Worm (Caenorhabditis elegans) whole organism, L1 larva: ENCODE results near the gene mes-6.
A peak's percentile ranks its signal among the peaks of the same experiment; 100 is the strongest.

ENCODE experiments used
- C04F5.9 ChIP-seq: sonication (generic microtip); optimal IDR thresholded peaks from 2 replicates; lab custom pipeline; 2016; ENCODE audit warnings: missing genetic modification characterization, missing compliant biosample characterization
- F16B12.6 ChIP-seq: fragments of 150-350 bp; optimal IDR thresholded peaks from 2 replicates; lab custom pipeline; 2014; ENCODE audit warnings: missing biosample characterization, missing genetic modification characterization
- aha-1 ChIP-seq: fragments of 150-350 bp; optimal IDR thresholded peaks from 2 replicates; lab custom pipeline; 2014; ENCODE audit warnings: missing biosample characterization, missing genetic modification characterization
- alr-1 ChIP-seq: fragments of 200-800 bp; sonication (Bioruptor generic); optimal IDR thresholded peaks from 2 replicates; lab custom pipeline; 2018; ENCODE audit warnings: borderline replicate concordance, mild to moderate bottlenecking, missing genetic modification characterization, missing compliant biosample characterization
- blmp-1 ChIP-seq: fragments of 150-350 bp; optimal IDR thresholded peaks from 2 replicates; lab custom pipeline; 2014; ENCODE audit warnings: missing biosample characterization, missing genetic modification characterization
- ceh-88 ChIP-seq: fragments of 200-800 bp; sonication (Bioruptor generic); IDR thresholded peaks from 2 replicates; pipeline ENCODE4 v1.3.6; 2022; ENCODE audit warnings: missing genetic modification characterization, missing compliant biosample characterization
- dsc-1 ChIP-seq: sonication (generic microtip); optimal IDR thresholded peaks from 2 replicates; lab custom pipeline; 2016; ENCODE audit warnings: mild to moderate bottlenecking, missing genetic modification characterization, missing compliant biosample characterization
- efl-1 ChIP-seq, 4 experiments: fragments of 150-350 bp; optimal IDR thresholded peaks in 3 of 4; peaks in 1 of 4; 1 replicate in 1 of 4; 2 replicates in 3 of 4; lab custom pipeline; 2014; ENCODE audit warnings: missing biosample characterization in 2 of 4, missing genetic modification characterization in 2 of 4, missing genetic modification reagents in 2 of 4
- efl-3 ChIP-seq: fragments of 200-800 bp; sonication (Bioruptor generic); optimal IDR thresholded peaks from 2 replicates; lab custom pipeline; 2018; ENCODE audit warnings: mild to moderate bottlenecking, missing genetic modification characterization, missing compliant biosample characterization
- elt-2 ChIP-seq: sonication (generic microtip); optimal IDR thresholded peaks from 2 replicates; lab custom pipeline; 2016; ENCODE audit warnings: missing genetic modification characterization, mild to moderate bottlenecking, inconsistent platforms, missing compliant biosample characterization, missing genetic modification reagents
- elt-3 ChIP-seq, 6 experiments: fragments of 150-350 bp in 1 of 6; sonication (generic microtip); optimal IDR thresholded peaks; 2 replicates each; lab custom pipeline; 2017 to 2018; ENCODE audit warnings: missing biosample characterization in 6 of 6, missing genetic modification characterization in 6 of 6, inconsistent platforms in 1 of 6
- ets-5 ChIP-seq: fragments of 200-800 bp; sonication (Bioruptor generic); IDR thresholded peaks from 2 replicates; pipeline ENCODE4 v1.3.6; 2022; ENCODE audit warnings: missing genetic modification characterization, missing compliant biosample characterization
- fkh-10 ChIP-seq: sonication (generic microtip); optimal IDR thresholded peaks from 2 replicates; lab custom pipeline; 2017; ENCODE audit warnings: missing biosample characterization, missing genetic modification reagents, missing genetic modification characterization
- fkh-8 ChIP-seq: sonication (generic microtip); optimal IDR thresholded peaks from 2 replicates; lab custom pipeline; 2016; ENCODE audit warnings: mild to moderate bottlenecking, missing genetic modification characterization, missing compliant biosample characterization
- grh-1 ChIP-seq: fragments of 200-800 bp; sonication (Bioruptor generic); IDR thresholded peaks from 2 replicates; pipeline ENCODE4 v1.3.6; 2022; ENCODE audit warnings: missing genetic modification reagents, missing genetic modification characterization, missing compliant biosample characterization
- hlh-17 ChIP-seq: fragments of 200-800 bp; sonication (Bioruptor generic); optimal IDR thresholded peaks from 2 replicates; lab custom pipeline; 2018; ENCODE audit warnings: missing genetic modification characterization, mild to moderate bottlenecking, missing compliant biosample characterization, moderate library complexity, borderline replicate concordance
- irx-1 ChIP-seq: sonication (generic microtip); optimal IDR thresholded peaks from 2 replicates; lab custom pipeline; 2016; ENCODE audit warnings: missing genetic modification characterization, missing compliant biosample characterization
- isw-1 ChIP-seq: fragments of 200-800 bp; sonication (Bioruptor generic); IDR thresholded peaks from 2 replicates; pipeline ENCODE4 v1.3.6; 2022; ENCODE audit warnings: missing genetic modification characterization, missing compliant biosample characterization
- jun-1 ChIP-seq: fragments of 150-350 bp; optimal IDR thresholded peaks from 2 replicates; lab custom pipeline; 2014; ENCODE audit warnings: missing biosample characterization, missing genetic modification reagents, missing genetic modification characterization
- lin-13 ChIP-seq: fragments of 150-350 bp; optimal IDR thresholded peaks from 2 replicates; lab custom pipeline; 2014; ENCODE audit warnings: missing biosample characterization, missing genetic modification reagents, missing genetic modification characterization
- lin-14 ChIP-seq: fragments of 200-800 bp; sonication (Bioruptor generic); optimal IDR thresholded peaks from 2 replicates; lab custom pipeline; 2018; ENCODE audit warnings: mild to moderate bottlenecking, missing genetic modification characterization, moderate library complexity, missing compliant biosample characterization
- lin-35 ChIP-seq, 2 experiments: fragments of 150-350 bp; optimal IDR thresholded peaks; 2 replicates each; lab custom pipeline; 2014; ENCODE audit warnings: missing biosample characterization in 2 of 2, missing genetic modification characterization in 2 of 2, missing genetic modification reagents in 2 of 2
- mab-9 ChIP-seq: fragments of 200-800 bp; sonication (Bioruptor generic); IDR thresholded peaks from 2 replicates; pipeline ENCODE4 v1.3.6; 2022; ENCODE audit warnings: missing genetic modification reagents, missing genetic modification characterization, missing compliant biosample characterization
- mdl-1 ChIP-seq, 2 experiments: fragments of 150-350 bp; optimal IDR thresholded peaks; 2 replicates each; lab custom pipeline; 2014 to 2017; ENCODE audit warnings: missing biosample characterization in 2 of 2, missing genetic modification characterization in 2 of 2, inconsistent platforms in 1 of 2
- mef-2 ChIP-seq: fragments of 150-350 bp; optimal IDR thresholded peaks from 2 replicates; lab custom pipeline; 2014; ENCODE audit warnings: missing biosample characterization, missing genetic modification characterization
- nhr-12 ChIP-seq: sonication (generic microtip); optimal IDR thresholded peaks from 2 replicates; lab custom pipeline; 2017; ENCODE audit warnings: missing biosample characterization, missing genetic modification characterization
- nhr-19 ChIP-seq: fragments of 200-800 bp; sonication (Bioruptor generic); conservative IDR thresholded peaks from 2 replicates; pipeline ENCODE4 v1.3.6; 2022; ENCODE audit warnings: missing genetic modification characterization, missing compliant biosample characterization
- nhr-20 ChIP-seq: sonication (generic microtip); optimal IDR thresholded peaks from 2 replicates; lab custom pipeline; 2016; ENCODE audit warnings: mild to moderate bottlenecking, missing genetic modification characterization, missing compliant biosample characterization
- nhr-47 ChIP-seq: sonication (generic microtip); optimal IDR thresholded peaks from 2 replicates; lab custom pipeline; 2016; ENCODE audit warnings: mild to moderate bottlenecking, missing genetic modification characterization, moderate library complexity, missing compliant biosample characterization
- nhr-71 ChIP-seq: sonication (generic microtip); optimal IDR thresholded peaks from 2 replicates; lab custom pipeline; 2016; ENCODE audit warnings: mild to moderate bottlenecking, missing genetic modification characterization, moderate library complexity, missing compliant biosample characterization
- nhr-76 ChIP-seq: sonication (generic microtip); optimal IDR thresholded peaks from 2 replicates; lab custom pipeline; 2017; ENCODE audit warnings: missing biosample characterization, missing genetic modification characterization
- nhr-77 ChIP-seq: fragments of 150-350 bp; optimal IDR thresholded peaks from 2 replicates; lab custom pipeline; 2014; ENCODE audit warnings: missing biosample characterization, missing genetic modification characterization
- nhr-85 ChIP-seq: sonication (generic microtip); peaks from one replicate; lab custom pipeline; 2016; ENCODE audit warnings: missing genetic modification characterization, inconsistent platforms, missing compliant biosample characterization
- nhr-90 ChIP-seq: sonication (generic microtip); optimal IDR thresholded peaks from 2 replicates; lab custom pipeline; 2016; ENCODE audit warnings: mild to moderate bottlenecking, missing genetic modification characterization, missing compliant biosample characterization; ENCODE audit not compliant: poor library complexity
- pqm-1 ChIP-seq: sonication (generic microtip); optimal IDR thresholded peaks from 3 replicates; lab custom pipeline; 2017; ENCODE audit warnings: missing biosample characterization, missing genetic modification characterization
- rnt-1 ChIP-seq: sonication (generic microtip); optimal IDR thresholded peaks from 2 replicates; lab custom pipeline; 2016; ENCODE audit warnings: mild to moderate bottlenecking, missing genetic modification characterization, moderate library complexity, missing compliant biosample characterization
- skn-1 ChIP-seq: fragments of 150-350 bp; optimal IDR thresholded peaks from 2 replicates; lab custom pipeline; 2014; ENCODE audit warnings: missing biosample characterization, missing genetic modification characterization
- snpc-4 ChIP-seq: fragments of 150-350 bp; optimal IDR thresholded peaks from 2 replicates; lab custom pipeline; 2014; ENCODE audit warnings: missing biosample characterization, missing genetic modification characterization
- snu-23 ChIP-seq: sonication (generic microtip); optimal IDR thresholded peaks from 2 replicates; lab custom pipeline; 2016; ENCODE audit warnings: missing genetic modification characterization, missing compliant biosample characterization
- sup-37 ChIP-seq: fragments of 200-800 bp; sonication (Bioruptor generic); optimal IDR thresholded peaks from 2 replicates; lab custom pipeline; 2018; ENCODE audit warnings: mild to moderate bottlenecking, missing genetic modification characterization, missing compliant biosample characterization
- unc-130 ChIP-seq: fragments of 150-350 bp; optimal IDR thresholded peaks from 2 replicates; lab custom pipeline; 2017; ENCODE audit warnings: missing biosample characterization, missing genetic modification characterization, inconsistent platforms
- vab-15 ChIP-seq: sonication (generic microtip); optimal IDR thresholded peaks from 2 replicates; lab custom pipeline; 2017; ENCODE audit warnings: missing genotype, mild to moderate bottlenecking, missing genetic modification characterization, missing compliant biosample characterization
- zag-1 ChIP-seq: fragments of 150-350 bp; optimal IDR thresholded peaks from 2 replicates; lab custom pipeline; 2014; ENCODE audit warnings: missing biosample characterization, missing genetic modification characterization
- ztf-4 ChIP-seq: fragments of 150-350 bp; optimal IDR thresholded peaks from 2 replicates; lab custom pipeline; 2014; ENCODE audit warnings: missing biosample characterization, missing genetic modification characterization

mes-6 gene

DNA sequence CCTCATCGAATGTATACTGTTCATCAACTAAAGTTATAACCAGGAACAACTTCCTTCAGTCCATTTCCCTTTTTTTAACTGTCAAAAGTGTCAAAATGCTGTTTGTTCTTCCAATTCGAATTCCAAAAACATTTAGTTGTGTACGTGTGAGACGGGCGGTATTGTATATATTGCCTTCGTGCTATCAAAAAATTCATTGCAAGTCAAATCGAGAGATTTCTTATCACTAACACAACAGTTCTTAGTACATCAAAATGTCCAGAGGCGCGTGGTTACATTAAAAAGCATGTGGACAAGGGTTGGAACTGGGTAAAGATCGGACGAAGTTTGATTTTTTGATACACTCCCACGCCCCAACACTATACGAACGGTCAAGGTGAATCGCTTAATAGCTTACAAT, 17.3 kb downstream of the mes-6 start:
- TF ChIP-seq snu-23 (GFP tag; lab: Kevin White, UChicago): peak; percentile 11
- TF ChIP-seq snpc-4 (tag; lab: Kevin White, UChicago): no peak
- no peak for TF ChIP-seq fkh-8 (tag; lab: Kevin White, UChicago)
- TF ChIP-seq mef-2: no peak
- TF ChIP-seq hlh-17 (GFP tag; lab: Kevin White, UChicago): no peak
- peak; percentile 31 for TF ChIP-seq jun-1 (tag; lab: Kevin White, UChicago)
- peak; percentile 62 for TF ChIP-seq nhr-90 (tag; lab: Kevin White, UChicago)
- TF ChIP-seq mdl-1 (tag; optimal IDR thresholded peaks at IDR 0.05; lab: Kevin White, UChicago): peak in 1 of 2 experiments; percentile 87
- no peak for TF ChIP-seq vab-15 (tag; lab: Kevin White, UChicago)
- TF ChIP-seq ceh-88 (GFP tag; lab: Robert Waterston, UW): no peak
- peak; percentile 5 for TF ChIP-seq nhr-85 (tag; lab: Kevin White, UChicago)
- TF ChIP-seq sup-37: no peak
- TF ChIP-seq fkh-10 (GFP tag; lab: Kevin White, UChicago): no peak
- TF ChIP-seq aha-1 (tag; lab: Kevin White, UChicago): no peak
- no peak for TF ChIP-seq dsc-1 (tag; lab: Kevin White, UChicago)
- no peak for TF ChIP-seq nhr-12 (tag; lab: Kevin White, UChicago)
- TF ChIP-seq skn-1 (tag; lab: Kevin White, UChicago): no peak
- TF ChIP-seq blmp-1: peak; percentile 75
- no peak for TF ChIP-seq C04F5.9 (tag; lab: Kevin White, UChicago)
- TF ChIP-seq efl-3 (GFP tag; lab: Kevin White, UChicago): no peak
- TF ChIP-seq lin-14 (GFP tag; lab: Kevin White, UChicago): peak; percentile 65
- TF ChIP-seq nhr-47 (tag; lab: Kevin White, UChicago): peak; percentile 1
- TF ChIP-seq elt-3 (tag; optimal IDR thresholded peaks at IDR 0.05; lab: Kevin White, UChicago): peak in 3 of 6 experiments; percentile 29 to 76 (median 68)
- TF ChIP-seq unc-130 (tag; lab: Kevin White, UChicago): peak; percentile 72
- peak; percentile 89 for TF ChIP-seq elt-2 (tag; lab: Kevin White, UChicago)
- no peak for TF ChIP-seq ets-5 (GFP tag; lab: Robert Waterston, UW)
- no peak for TF ChIP-seq alr-1
- no peak for TF ChIP-seq efl-1 (optimal IDR thresholded peaks at IDR 0.05; lab: Kevin White, UChicago)
- TF ChIP-seq efl-1 (GFP tag; optimal IDR thresholded peaks at IDR 0.05 in 1 of 2; lab: Kevin White, UChicago): peak in 1 of 2 experiments; percentile 94
- TF ChIP-seq nhr-77 (tag; lab: Kevin White, UChicago): no peak
- TF ChIP-seq mab-9 (GFP tag; lab: Robert Waterston, UW): no peak
- TF ChIP-seq nhr-19 (GFP tag; lab: Robert Waterston, UW): peak; percentile 63
- no peak for TF ChIP-seq pqm-1 (tag; lab: Kevin White, UChicago)
- TF ChIP-seq nhr-71 (tag; lab: Kevin White, UChicago): peak; percentile 55
- TF ChIP-seq rnt-1: no peak
- peak in 1 of 2 experiments; percentile 46 for TF ChIP-seq lin-35 (GFP tag; optimal IDR thresholded peaks at IDR 0.05; lab: Kevin White, UChicago)
- no peak for TF ChIP-seq irx-1
- no peak for TF ChIP-seq isw-1 (GFP tag; lab: Robert Waterston, UW)
- TF ChIP-seq grh-1 (GFP tag; lab: Robert Waterston, UW): peak; percentile 39; the same call in 1 of the 2 replicates
- TF ChIP-seq F16B12.6 (tag; lab: Kevin White, UChicago): no peak
- TF ChIP-seq nhr-20 (tag; lab: Kevin White, UChicago): peak; percentile 72
- no peak for TF ChIP-seq lin-13 (GFP tag; lab: Kevin White, UChicago)
- TF ChIP-seq zag-1 (tag; lab: Kevin White, UChicago): no peak
- no peak for TF ChIP-seq nhr-76
- TF ChIP-seq ztf-4: peak; percentile 32
